Worm (Caenorhabditis elegans) whole organism, L2 larva: ENCODE measurements around the gene cav-2.

ENCODE experiments used
- Y55F3AM.14 ChIP-seq: fragments of 200-800 bp; sonication (Bioruptor generic); optimal IDR thresholded peaks from 2 replicates; lab custom pipeline; 2018; ENCODE audit warnings: mild to moderate bottlenecking, missing genetic modification characterization, missing compliant biosample characterization
- aly-2 ChIP-seq: fragments of 150-350 bp; optimal IDR thresholded peaks from 2 replicates; lab custom pipeline; 2014; ENCODE audit warnings: missing biosample characterization, missing genetic modification characterization
- ama-1 ChIP-seq: fragments of 150-350 bp; optimal IDR thresholded peaks from 2 replicates; lab custom pipeline; 2018; ENCODE audit warnings: inconsistent platforms
- elt-3 ChIP-seq: sonication (generic microtip); optimal IDR thresholded peaks from 2 replicates; lab custom pipeline; 2017; ENCODE audit warnings: missing biosample characterization, missing genetic modification characterization
- lin-13 ChIP-seq: fragments of 150-350 bp; optimal IDR thresholded peaks from 2 replicates; lab custom pipeline; 2014; ENCODE audit warnings: missing biosample characterization, missing genetic modification reagents, missing genetic modification characterization
- lin-39 ChIP-seq: fragments of 150-350 bp; optimal IDR thresholded peaks from 2 replicates; lab custom pipeline; 2014; ENCODE audit warnings: missing biosample characterization, missing genetic modification reagents, missing genetic modification characterization
- mab-5 ChIP-seq: fragments of 150-350 bp; optimal IDR thresholded peaks from 2 replicates; lab custom pipeline; 2014; ENCODE audit warnings: missing biosample characterization, missing genetic modification characterization
- mdl-1 ChIP-seq, 2 experiments: fragments of 150-350 bp in 1 of 2; sonication (generic microtip) in 1 of 2; optimal IDR thresholded peaks; 2 replicates each; lab custom pipeline; 2017; ENCODE audit warnings: missing biosample characterization in 2 of 2, missing genetic modification characterization in 2 of 2
- nhr-12 ChIP-seq: fragments of 150-350 bp; optimal IDR thresholded peaks from 2 replicates; lab custom pipeline; 2014; ENCODE audit warnings: missing biosample characterization, missing genetic modification characterization
- nhr-6 ChIP-seq: fragments of 150-350 bp; optimal IDR thresholded peaks from 2 replicates; lab custom pipeline; 2014; ENCODE audit warnings: missing biosample characterization, missing genetic modification characterization
- skn-1 ChIP-seq: sonication (generic microtip); optimal IDR thresholded peaks from 2 replicates; lab custom pipeline; 2017; ENCODE audit warnings: missing biosample characterization, missing genetic modification characterization
- unc-62 ChIP-seq: fragments of 150-350 bp; optimal IDR thresholded peaks from 2 replicates; lab custom pipeline; 2014; ENCODE audit warnings: missing biosample characterization, missing genetic modification reagents, missing genetic modification characterization
- zag-1 ChIP-seq: fragments of 150-350 bp; optimal IDR thresholded peaks from 2 replicates; lab custom pipeline; 2014; ENCODE audit warnings: missing biosample characterization, missing genetic modification characterization

- no peak for TF ChIP-seq lin-39 (tag; lab: Kevin White, UChicago)
- TF ChIP-seq ama-1 = no peak
- TF ChIP-seq mab-5 = no peak
- no peak for TF ChIP-seq unc-62 (GFP tag; lab: Kevin White, UChicago)
- TF ChIP-seq lin-13 (GFP tag; lab: Kevin White, UChicago) = no peak
- no peak for TF ChIP-seq aly-2 (tag; lab: Kevin White, UChicago)
- TF ChIP-seq mdl-1 (tag; optimal IDR thresholded peaks at IDR 0.05; lab: Kevin White, UChicago) = no peak
- no peak for TF ChIP-seq elt-3 (tag; lab: Kevin White, UChicago)
- TF ChIP-seq nhr-12 (tag; lab: Kevin White, UChicago) = no peak
- TF ChIP-seq zag-1 (tag; lab: Kevin White, UChicago) = no peak
- no peak for TF ChIP-seq skn-1 (tag; lab: Kevin White, UChicago)
- no peak for TF ChIP-seq Y55F3AM.14 (GFP tag; lab: Kevin White, UChicago)
- TF ChIP-seq nhr-6 = no peak
Observed at ce11 chrV:13563841-13564240, 6.9 kb downstream of the cav-2 start, which contains the start of gene grl-17.
